Worm (Caenorhabditis elegans) whole organism, L4 larva: ENCODE measurements around the gene tre-5.
"Not testable (repeated sequence)": the region's sequence is repeated elsewhere in the genome, so short reads cannot be mapped to it uniquely, and the experiment has no call there.

Experiments used
- F26F4.8 ChIP-seq: fragments of 200-800 bp; sonication (Bioruptor generic); conservative IDR thresholded peaks from 2 replicates; pipeline ENCODE4 v1.3.6; 2022; ENCODE audit warnings: missing genetic modification characterization, missing compliant biosample characterization
- daf-12 ChIP-seq: fragments of 150-350 bp; optimal IDR thresholded peaks from 2 replicates; lab custom pipeline; 2014; ENCODE audit warnings: missing biosample characterization, missing genetic modification reagents, missing genetic modification characterization
- fos-1 ChIP-seq: fragments of 150-350 bp; optimal IDR thresholded peaks from 2 replicates; lab custom pipeline; 2014; ENCODE audit warnings: missing biosample characterization, missing genetic modification characterization
- jun-1 ChIP-seq: fragments of 150-350 bp; optimal IDR thresholded peaks from 2 replicates; lab custom pipeline; 2014; ENCODE audit warnings: missing biosample characterization, missing genetic modification reagents, missing genetic modification characterization
- lin-13 ChIP-seq: fragments of 150-350 bp; optimal IDR thresholded peaks from 2 replicates; lab custom pipeline; 2014; ENCODE audit warnings: missing biosample characterization, missing genetic modification reagents, missing genetic modification characterization
- mdl-1 ChIP-seq, 2 experiments: fragments of 150-350 bp in 1 of 2; sonication (generic microtip) in 1 of 2; optimal IDR thresholded peaks; 2 replicates each; lab custom pipeline; 2014 to 2017; ENCODE audit warnings: missing biosample characterization in 2 of 2, missing genetic modification characterization in 2 of 2
- nhr-28 ChIP-seq: fragments of 150-350 bp; optimal IDR thresholded peaks from 2 replicates; lab custom pipeline; 2014; ENCODE audit warnings: missing biosample characterization, missing genetic modification characterization
- set-16 ChIP-seq: fragments of 200-800 bp; sonication (Bioruptor generic); IDR thresholded peaks from 2 replicates; pipeline ENCODE4 v1.3.6; 2022; ENCODE audit warnings: missing genetic modification reagents, missing genetic modification characterization, missing compliant biosample characterization
- unc-62 ChIP-seq, 3 experiments: fragments of 150-350 bp in 1 of 3; sonication (generic microtip); optimal IDR thresholded peaks in 2 of 3; peaks in 1 of 3; 1 replicate in 1 of 3; 2 replicates in 2 of 3; lab custom pipeline; 2014 to 2017; ENCODE audit warnings: missing biosample characterization in 3 of 3, missing genetic modification characterization in 3 of 3, missing genetic modification reagents in 3 of 3, missing genotype in 1 of 3
- zfp-3 ChIP-seq: fragments of 200-800 bp; sonication (Bioruptor generic); conservative IDR thresholded peaks from 2 replicates; pipeline ENCODE4 v1.3.6; 2022; ENCODE audit warnings: missing genetic modification reagents, missing genetic modification characterization, missing compliant biosample characterization

ce11 chrII:98894-99293 is 43.8 kb upstream of the tre-5 start, which contains the start of gene C50D2.10:
- TF ChIP-seq daf-12; unc-62 (GFP tag; optimal IDR thresholded peaks at IDR 0.05 in 1 of 2; lab: Kevin White, UChicago); unc-62 (tag; optimal IDR thresholded peaks at IDR 0.05; lab: Kevin White, UChicago); fos-1 (tag; lab: Kevin White, UChicago); F26F4.8 (GFP tag; lab: Robert Waterston, UW); lin-13; zfp-3 (GFP tag; lab: Robert Waterston, UW); nhr-28 (tag; lab: Kevin White, UChicago); mdl-1 (tag; optimal IDR thresholded peaks at IDR 0.05; lab: Kevin White, UChicago); jun-1 (tag; lab: Kevin White, UChicago); set-16 (GFP tag; lab: Robert Waterston, UW): not testable (repeated sequence)
